Worm (Caenorhabditis elegans) whole organism, L2 larva: Measurements from ENCODE around the gene ZK688.4.
A peak's percentile ranks its signal among the peaks of the same experiment; 100 is the strongest.

ENCODE experiments used
- C34F6.9 ChIP-seq: fragments of 150-350 bp; optimal IDR thresholded peaks from 2 replicates; lab custom pipeline; 2014; ENCODE audit warnings: missing biosample characterization, missing genetic modification characterization
- F13H6.1 ChIP-seq: sonication (generic microtip); optimal IDR thresholded peaks from 2 replicates; lab custom pipeline; 2016; ENCODE audit warnings: missing genetic modification characterization, missing compliant biosample characterization
- R02D3.7 ChIP-seq: fragments of 150-350 bp; optimal IDR thresholded peaks from 2 replicates; lab custom pipeline; 2014; ENCODE audit warnings: missing biosample characterization, missing genetic modification characterization
- Y55F3AM.14 ChIP-seq: fragments of 200-800 bp; sonication (Bioruptor generic); optimal IDR thresholded peaks from 2 replicates; lab custom pipeline; 2018; ENCODE audit warnings: mild to moderate bottlenecking, missing genetic modification characterization, missing compliant biosample characterization
- ZK546.5 ChIP-seq: sonication (generic microtip); optimal IDR thresholded peaks from 2 replicates; lab custom pipeline; 2017; ENCODE audit warnings: missing biosample characterization, missing genetic modification characterization
- alr-1 ChIP-seq: fragments of 150-350 bp; optimal IDR thresholded peaks from 2 replicates; lab custom pipeline; 2014; ENCODE audit warnings: missing biosample characterization, missing genetic modification characterization
- ama-1 ChIP-seq: fragments of 150-350 bp; optimal IDR thresholded peaks from 2 replicates; lab custom pipeline; 2018; ENCODE audit warnings: inconsistent platforms
- blmp-1 ChIP-seq: sonication (generic microtip); optimal IDR thresholded peaks from 2 replicates; lab custom pipeline; 2017; ENCODE audit warnings: missing genetic modification characterization, mild to moderate bottlenecking, missing compliant biosample characterization, antibody characterized with exemption, moderate library complexity; ENCODE audit not compliant: insufficient read depth
- ceh-16 ChIP-seq: fragments of 150-350 bp; optimal IDR thresholded peaks from 2 replicates; lab custom pipeline; 2014; ENCODE audit warnings: missing biosample characterization, missing genetic modification characterization
- ceh-82 ChIP-seq: fragments of 150-350 bp; optimal IDR thresholded peaks from 2 replicates; lab custom pipeline; 2014; ENCODE audit warnings: missing biosample characterization, missing genetic modification characterization
- crh-2 ChIP-seq: sonication (generic microtip); optimal IDR thresholded peaks from 2 replicates; lab custom pipeline; 2017; ENCODE audit warnings: missing biosample characterization, missing genetic modification characterization
- dmd-4 ChIP-seq: sonication (generic microtip); optimal IDR thresholded peaks from 2 replicates; lab custom pipeline; 2017; ENCODE audit warnings: missing biosample characterization, missing genetic modification characterization
- egl-27 ChIP-seq: sonication (generic microtip); optimal IDR thresholded peaks from 3 replicates; lab custom pipeline; 2017; ENCODE audit warnings: missing biosample characterization, missing genetic modification reagents, missing genetic modification characterization
- elt-1 ChIP-seq: fragments of 150-350 bp; optimal IDR thresholded peaks from 2 replicates; lab custom pipeline; 2014; ENCODE audit warnings: missing biosample characterization, missing genetic modification characterization
- elt-3 ChIP-seq: sonication (generic microtip); optimal IDR thresholded peaks from 2 replicates; lab custom pipeline; 2017; ENCODE audit warnings: missing biosample characterization, missing genetic modification characterization
- fos-1 ChIP-seq: fragments of 150-350 bp; optimal IDR thresholded peaks from 2 replicates; lab custom pipeline; 2014; ENCODE audit warnings: missing biosample characterization, missing genetic modification characterization
- gmeb-1 ChIP-seq: fragments of 150-350 bp; optimal IDR thresholded peaks from 2 replicates; lab custom pipeline; 2014; ENCODE audit warnings: missing biosample characterization, missing genetic modification characterization
- lin-11 ChIP-seq: fragments of 150-350 bp; sonication (generic microtip); optimal IDR thresholded peaks from 2 replicates; lab custom pipeline; 2014; ENCODE audit warnings: missing biosample characterization, missing genetic modification characterization, inconsistent platforms, mixed read lengths
- lin-39 ChIP-seq: fragments of 150-350 bp; optimal IDR thresholded peaks from 2 replicates; lab custom pipeline; 2014; ENCODE audit warnings: missing biosample characterization, missing genetic modification reagents, missing genetic modification characterization
- lsy-2 ChIP-seq, 2 experiments: fragments of 150-350 bp in 1 of 2; sonication (generic microtip) in 1 of 2; optimal IDR thresholded peaks; 2 replicates each; lab custom pipeline; 2014 to 2017; ENCODE audit warnings: missing biosample characterization in 2 of 2, missing genetic modification characterization in 2 of 2
- mab-5 ChIP-seq: fragments of 150-350 bp; optimal IDR thresholded peaks from 2 replicates; lab custom pipeline; 2014; ENCODE audit warnings: missing biosample characterization, missing genetic modification characterization
- mbf-1 ChIP-seq: sonication (generic microtip); optimal IDR thresholded peaks from 2 replicates; lab custom pipeline; 2017; ENCODE audit warnings: missing biosample characterization, missing genetic modification characterization
- mdl-1 ChIP-seq, 2 experiments: fragments of 150-350 bp in 1 of 2; sonication (generic microtip) in 1 of 2; optimal IDR thresholded peaks; 2 replicates each; lab custom pipeline; 2017; ENCODE audit warnings: missing biosample characterization in 2 of 2, missing genetic modification characterization in 2 of 2
- nhr-10 ChIP-seq: sonication (generic microtip); optimal IDR thresholded peaks from 2 replicates; lab custom pipeline; 2017; ENCODE audit warnings: missing biosample characterization, missing genetic modification characterization
- nhr-11 ChIP-seq: fragments of 150-350 bp; optimal IDR thresholded peaks from 2 replicates; lab custom pipeline; 2014; ENCODE audit warnings: missing biosample characterization, missing genetic modification characterization
- nhr-12 ChIP-seq: fragments of 150-350 bp; optimal IDR thresholded peaks from 2 replicates; lab custom pipeline; 2014; ENCODE audit warnings: missing biosample characterization, missing genetic modification characterization
- nhr-129 ChIP-seq: fragments of 150-350 bp; optimal IDR thresholded peaks from 2 replicates; lab custom pipeline; 2014; ENCODE audit warnings: missing biosample characterization, missing genetic modification characterization
- nhr-21 ChIP-seq: fragments of 150-350 bp; optimal IDR thresholded peaks from 2 replicates; lab custom pipeline; 2014; ENCODE audit warnings: missing biosample characterization, missing genetic modification characterization
- nhr-237 ChIP-seq: fragments of 150-350 bp; optimal IDR thresholded peaks from 2 replicates; lab custom pipeline; 2014; ENCODE audit warnings: missing biosample characterization, missing genetic modification characterization
- nhr-25 ChIP-seq: fragments of 150-350 bp; sonication (generic microtip); optimal IDR thresholded peaks from 3 replicates; lab custom pipeline; 2014; ENCODE audit warnings: missing biosample characterization, missing genetic modification characterization
- nhr-6 ChIP-seq: fragments of 150-350 bp; optimal IDR thresholded peaks from 2 replicates; lab custom pipeline; 2014; ENCODE audit warnings: missing biosample characterization, missing genetic modification characterization
- nhr-77 ChIP-seq: fragments of 150-350 bp; optimal IDR thresholded peaks from 2 replicates; lab custom pipeline; 2014; ENCODE audit warnings: missing biosample characterization, missing genetic modification characterization
- sem-4 ChIP-seq: fragments of 150-350 bp; optimal IDR thresholded peaks from 2 replicates; lab custom pipeline; 2014; ENCODE audit warnings: missing biosample characterization, missing genetic modification reagents, missing genetic modification characterization
- skn-1 ChIP-seq: sonication (generic microtip); optimal IDR thresholded peaks from 2 replicates; lab custom pipeline; 2017; ENCODE audit warnings: missing biosample characterization, missing genetic modification characterization
- sma-3 ChIP-seq: sonication (generic microtip); optimal IDR thresholded peaks from 2 replicates; lab custom pipeline; 2016; ENCODE audit warnings: missing genetic modification reagents, missing genetic modification characterization, missing compliant biosample characterization
- sma-9 ChIP-seq, 2 experiments: fragments of 150-350 bp in 1 of 2; sonication (generic microtip) in 1 of 2; optimal IDR thresholded peaks; 2 replicates each; lab custom pipeline; 2014 to 2016; ENCODE audit warnings: missing genetic modification characterization in 2 of 2, mild to moderate bottlenecking in 1 of 2, missing biosample characterization in 1 of 2, missing compliant biosample characterization in 1 of 2, missing genetic modification reagents in 1 of 2, moderate library complexity in 1 of 2
- snpc-4 ChIP-seq: fragments of 150-350 bp; optimal IDR thresholded peaks from 2 replicates; lab custom pipeline; 2014; ENCODE audit warnings: missing biosample characterization, missing genetic modification characterization
- unc-55 ChIP-seq: fragments of 150-350 bp; sonication (generic microtip); optimal IDR thresholded peaks from 3 replicates; lab custom pipeline; 2014; ENCODE audit warnings: missing biosample characterization, missing genetic modification reagents, missing genetic modification characterization
- ztf-1 ChIP-seq: fragments of 200-800 bp; sonication (Bioruptor generic); conservative IDR thresholded peaks from 2 replicates; pipeline ENCODE4 v1.3.6; 2022; ENCODE audit warnings: missing genetic modification characterization, missing compliant biosample characterization
- ztf-11 ChIP-seq: sonication (generic microtip); optimal IDR thresholded peaks from 2 replicates; lab custom pipeline; 2017; ENCODE audit warnings: missing biosample characterization, missing genetic modification characterization
- ztf-4 ChIP-seq: fragments of 150-350 bp; optimal IDR thresholded peaks from 2 replicates; lab custom pipeline; 2014; ENCODE audit warnings: missing biosample characterization, missing genetic modification characterization

Gene ZK688.4

ce11 chrIII:7925968-7926367 is 31.1 kb downstream of the ZK688.4 start:
- TF ChIP-seq gmeb-1 (tag; lab: Kevin White, UChicago) (no peak), ZK546.5 (tag; lab: Kevin White, UChicago) (no peak), lsy-2 (tag; optimal IDR thresholded peaks at IDR 0.05; lab: Kevin White, UChicago) (no peak), fos-1 (no peak), lin-11 (tag; lab: Kevin White, UChicago) (no peak), sem-4 (tag; lab: Kevin White, UChicago) (no peak), ceh-16 (tag; lab: Kevin White, UChicago) (no peak), alr-1 (tag; lab: Kevin White, UChicago) (no peak), ztf-4 (tag; lab: Kevin White, UChicago) (no peak), unc-55 (no peak), blmp-1 (tag; lab: Kevin White, UChicago) (no peak), dmd-4 (tag; lab: Kevin White, UChicago) (no peak), nhr-129 (no peak), elt-3 (tag; lab: Kevin White, UChicago) (no peak)

- peak; percentile 39 for TF ChIP-seq nhr-129
- TF ChIP-seq crh-2 (tag; lab: Kevin White, UChicago) = peak; percentile 50
- TF ChIP-seq gmeb-1 (tag; lab: Kevin White, UChicago) = peak; percentile 78
- no peak for TF ChIP-seq C34F6.9 (tag; lab: Kevin White, UChicago)
- TF ChIP-seq unc-55 = peak; percentile 65
- no peak for TF ChIP-seq snpc-4
- TF ChIP-seq sma-3 (GFP tag; lab: Kevin White, UChicago) = no peak
- no peak for TF ChIP-seq mdl-1 (tag; optimal IDR thresholded peaks at IDR 0.05; lab: Kevin White, UChicago)
- peak; percentile 16 to 79 for TF ChIP-seq lsy-2 (tag; optimal IDR thresholded peaks at IDR 0.05; lab: Kevin White, UChicago)
- TF ChIP-seq nhr-25 (tag; lab: Kevin White, UChicago) = peak; percentile 62
Measured at ce11 chrIII:7928549-7929129, 33.8 kb downstream of the ZK688.4 start, which contains the start of the genes C29E4.13 and npp-15. Gene C29E4.13 (minus strand): TSS chrIII:7928717. Gene npp-15 (plus strand): TSS chrIII:7929043.

ce11 chrIII:7933235-7933634 is 38.4 kb downstream of the ZK688.4 start, which contains the start of gene ran-2:
Gene ran-2 (plus strand): TSS chrIII:7933535.
- TF ChIP-seq blmp-1 (tag; lab: Kevin White, UChicago) = peak; percentile 6
- no peak for TF ChIP-seq elt-1 (tag; lab: Kevin White, UChicago)
- peak; percentile 34 for TF ChIP-seq fos-1

ce11 chrIII:7937548-7937947 is 42.7 kb downstream of the ZK688.4 start, which contains the start of gene C29E4.10:
Gene C29E4.10 (plus strand): TSS chrIII:7937848.
- TF ChIP-seq snpc-4 (no peak), ztf-1 (no peak), alr-1 (tag; lab: Kevin White, UChicago) (no peak), ceh-82 (tag; lab: Kevin White, UChicago) (no peak), blmp-1 (tag; lab: Kevin White, UChicago) (no peak), C34F6.9 (tag; lab: Kevin White, UChicago) (no peak), Y55F3AM.14 (no peak), ZK546.5 (tag; lab: Kevin White, UChicago) (no peak), nhr-11 (tag; lab: Kevin White, UChicago) (no peak), nhr-12 (tag; lab: Kevin White, UChicago) (no peak), mbf-1 (no peak), nhr-129 (no peak), nhr-10 (tag; lab: Kevin White, UChicago) (no peak), mab-5 (tag; lab: Kevin White, UChicago) (no peak), egl-27 (no peak), sma-9 (GFP tag; optimal IDR thresholded peaks at IDR 0.05; lab: Kevin White, UChicago) (no peak), sma-9 (tag; optimal IDR thresholded peaks at IDR 0.05; lab: Kevin White, UChicago) (no peak)

- TF ChIP-seq R02D3.7 (tag; lab: Kevin White, UChicago) (peak; percentile 20), C34F6.9 (tag; lab: Kevin White, UChicago) (peak; percentile 81), Y55F3AM.14 (no peak), nhr-21 (tag; lab: Kevin White, UChicago) (peak; percentile 42), crh-2 (tag; lab: Kevin White, UChicago) (peak; percentile 49), gmeb-1 (tag; lab: Kevin White, UChicago) (peak; percentile 97), nhr-237 (tag; lab: Kevin White, UChicago) (no peak), sma-9 (GFP tag; optimal IDR thresholded peaks at IDR 0.05; lab: Kevin White, UChicago) (peak; percentile 58), sma-9 (tag; optimal IDR thresholded peaks at IDR 0.05; lab: Kevin White, UChicago) (no peak), unc-55 (peak; percentile 86), blmp-1 (tag; lab: Kevin White, UChicago) (no peak), ztf-11 (tag; lab: Kevin White, UChicago) (no peak), skn-1 (tag; lab: Kevin White, UChicago) (no peak), elt-3 (tag; lab: Kevin White, UChicago) (no peak), ama-1 (lab: Kevin White, UChicago) (peak; percentile 31), F13H6.1 (tag; lab: Kevin White, UChicago) (peak; percentile 46), nhr-6 (no peak), ztf-4 (tag; lab: Kevin White, UChicago) (no peak), lin-39 (tag; lab: Kevin White, UChicago) (no peak), sem-4 (tag; lab: Kevin White, UChicago) (no peak), nhr-25 (tag; lab: Kevin White, UChicago) (peak; percentile 60), ceh-16 (tag; lab: Kevin White, UChicago) (no peak), nhr-12 (tag; lab: Kevin White, UChicago) (no peak), nhr-77 (peak; percentile 30), sma-3 (GFP tag; lab: Kevin White, UChicago) (peak; percentile 61), alr-1 (tag; lab: Kevin White, UChicago) (no peak), lin-11 (tag; lab: Kevin White, UChicago) (peak; percentile 70)
Measured at ce11 chrIII:7940819-7941218, 46.0 kb downstream of the ZK688.4 start, which contains the start of gene C29E4.12. Gene C29E4.12 (plus strand): TSS chrIII:7941151.
